Worm (Caenorhabditis elegans): ENCODE data around the gene Y44A6D.1.

Gene Y44A6D.1

ce11 chrV:20793761-20794160, 3.9 kb upstream of the Y44A6D.1 start (continued):
- TF ChIP-seq fos-1 (tag; optimal IDR thresholded peaks at IDR 0.05) = no peak
- TF ChIP-seq dmd-9 (GFP tag; IDR thresholded peaks at IDR 0.05) = no peak
- TF ChIP-seq zip-11 (GFP tag; IDR thresholded peaks at IDR 0.05) = no peak
- TF ChIP-seq cey-2 (tag; optimal IDR thresholded peaks at IDR 0.05; ENCODE audit: borderline replicate concordance, insufficient read depth) = no peak
- TF ChIP-seq hmg-1.1 (GFP tag; IDR thresholded peaks at IDR 0.05) = 0 out of 2 replicates have a peak, but pooled peaks have one; percentile 21
- peak; percentile 59 for TF ChIP-seq nhr-11 (tag; optimal IDR thresholded peaks at IDR 0.05)
- TF ChIP-seq aha-1 (tag) = peak; percentile 22
- TF ChIP-seq mdt-29 (GFP tag; IDR thresholded peaks at IDR 0.05) = no peak
- TF ChIP-seq madf-5 (GFP tag; IDR thresholded peaks at IDR 0.05) = no peak
- no peak for TF ChIP-seq ceh-82 (tag; optimal IDR thresholded peaks at IDR 0.05)
- TF ChIP-seq lsy-2 (tag; optimal IDR thresholded peaks at IDR 0.05) = no peak
- peak; percentile 48; the same call in 1 of the 2 replicates for TF ChIP-seq pha-4 (GFP tag; IDR thresholded peaks at IDR 0.05)
- TF ChIP-seq pha-4 (tag; optimal IDR thresholded peaks at IDR 0.05) = no peak
- TF ChIP-seq rbr-2 (tag; optimal IDR thresholded peaks at IDR 0.05) = peak; percentile 9
- TF ChIP-seq lin-13 (GFP tag; optimal IDR thresholded peaks at IDR 0.05) = no peak
- TF ChIP-seq spr-1 (tag; optimal IDR thresholded peaks at IDR 0.05) = no peak
- TF ChIP-seq T26A8.4 (GFP tag; IDR thresholded peaks at IDR 0.05) = no peak; the same call in 1 of the 2 replicates
- TF ChIP-seq nhr-237 (tag; optimal IDR thresholded peaks at IDR 0.05) = no peak
- no peak for TF ChIP-seq fkh-10 (GFP tag; optimal IDR thresholded peaks at IDR 0.05)
- TF ChIP-seq tag-97 (GFP tag; IDR thresholded peaks at IDR 0.05) = no peak
- TF ChIP-seq hlh-30 (tag; optimal IDR thresholded peaks at IDR 0.05; ENCODE audit: insufficient read depth) = peak; percentile 71
- TF ChIP-seq F44E2.7 (GFP tag; IDR thresholded peaks at IDR 0.05) = no peak
- TF ChIP-seq sdz-12 (GFP tag; optimal IDR thresholded peaks at IDR 0.05) = no peak
- no peak for TF ChIP-seq R02D3.7 (tag; optimal IDR thresholded peaks at IDR 0.05)
- TF ChIP-seq ztf-11 (tag; optimal IDR thresholded peaks at IDR 0.05) = no peak
- TF ChIP-seq mdl-1 (tag; optimal IDR thresholded peaks at IDR 0.05) = no peak
- no peak for TF ChIP-seq F10B5.3 (tag; optimal IDR thresholded peaks at IDR 0.05)
- TF ChIP-seq aly-2 (tag; optimal IDR thresholded peaks at IDR 0.05) = no peak
- TF ChIP-seq mxl-2 (GFP tag; conservative IDR thresholded peaks at IDR 0.05) = no peak
- TF ChIP-seq zfp-2 (tag; optimal IDR thresholded peaks at IDR 0.05) = no peak
- peak; percentile 74 for TF ChIP-seq set-16 (GFP tag; IDR thresholded peaks at IDR 0.05)

ce11 chrV:20792371-20792890, 2.6 kb upstream of the Y44A6D.1 start, which contains the start of gene Y44A6D.3:
Y44A6D.3 (minus strand) TSS chrV:20792421.
- peak; percentile 36 for TF ChIP-seq nhr-28 (tag; optimal IDR thresholded peaks at IDR 0.05)
- peak; percentile 66 for TF ChIP-seq dve-1 (tag; optimal IDR thresholded peaks at IDR 0.05; ENCODE audit: insufficient read depth)
- TF ChIP-seq T26A8.4 (GFP tag; IDR thresholded peaks at IDR 0.05) = no peak
- TF ChIP-seq ceh-44 (GFP tag; IDR thresholded peaks at IDR 0.05) = 0 out of 2 replicates have a peak, but pooled peaks have one; percentile 39
- TF ChIP-seq hlh-30 (tag; optimal IDR thresholded peaks at IDR 0.05; ENCODE audit: insufficient read depth) = peak; percentile 3
- TF ChIP-seq pqm-1 (tag; optimal IDR thresholded peaks at IDR 0.05) = peak; percentile 5
- TF ChIP-seq D1046.2 (GFP tag; IDR thresholded peaks at IDR 0.05) = no peak
- peak; percentile 7 for TF ChIP-seq aha-1 (tag)
- TF ChIP-seq daf-16 (GFP tag; optimal IDR thresholded peaks at IDR 0.05) = no peak
- peak; percentile 12 for TF ChIP-seq daf-16 (tag; optimal IDR thresholded peaks at IDR 0.05)
- TF ChIP-seq hlh-11 (tag; optimal IDR thresholded peaks at IDR 0.05) = peak; percentile 66
- TF ChIP-seq F26F4.8 (GFP tag; conservative IDR thresholded peaks at IDR 0.05) = no peak

- TF ChIP-seq aha-1 (tag) (peak; percentile 90), lin-1 (GFP tag; IDR thresholded peaks at IDR 0.05) (no peak), mep-1 (tag; optimal IDR thresholded peaks at IDR 0.05) (peak; percentile 9), nhr-42 (GFP tag; IDR thresholded peaks at IDR 0.05) (no peak), T20F7.1 (GFP tag; optimal IDR thresholded peaks at IDR 0.05) (peak; percentile 3), zag-1 (tag; optimal IDR thresholded peaks at IDR 0.05) (peak; percentile 30), dve-1 (tag; optimal IDR thresholded peaks at IDR 0.05; ENCODE audit: insufficient read depth) (peak; percentile 5)
These were observed 783 bp upstream of the Y44A6D.1 start for ce11 chrV:20790616-20791015.
